Worm (Caenorhabditis elegans): ENCODE results near the gene K10D11.3.
A peak's percentile ranks its signal among the peaks of the same experiment; 100 is the strongest.

Gene K10D11.3

ce11 chrIV:12985961-12986360 is at the start of gene K10D11.3:
Gene K10D11.3, minus strand, starts transcription at chrIV:12986134.
- TF ChIP-seq sptf-1 (tag; optimal IDR thresholded peaks at IDR 0.05), result no peak
- no peak for TF ChIP-seq nhr-76 (tag; optimal IDR thresholded peaks at IDR 0.05)
- no peak for TF ChIP-seq pha-4 (tag; optimal IDR thresholded peaks at IDR 0.05)
- no peak for TF ChIP-seq ceh-83 (GFP tag; optimal IDR thresholded peaks at IDR 0.05)
- TF ChIP-seq tbx-8 (GFP tag; optimal IDR thresholded peaks at IDR 0.05), result no peak
- no peak for TF ChIP-seq ceh-43 (GFP tag; optimal IDR thresholded peaks at IDR 0.05)
- TF ChIP-seq nhr-12 (tag; optimal IDR thresholded peaks at IDR 0.05), result no peak

ce11 chrIV:13035302-13035701 is 49.4 kb upstream of the K10D11.3 start:
- TF ChIP-seq mab-5 (tag; optimal IDR thresholded peaks at IDR 0.05) (no peak), ceh-39 (tag; optimal IDR thresholded peaks at IDR 0.05) (no peak), mep-1 (tag; optimal IDR thresholded peaks at IDR 0.05) (no peak), pha-4 (tag; optimal IDR thresholded peaks at IDR 0.05) (no peak), ztf-11 (tag; optimal IDR thresholded peaks at IDR 0.05) (no peak), nhr-76 (tag; optimal IDR thresholded peaks at IDR 0.05) (no peak), snpc-4 (tag; optimal IDR thresholded peaks at IDR 0.05) (no peak), elt-1 (tag; optimal IDR thresholded peaks at IDR 0.05; ENCODE audit: borderline replicate concordance, insufficient read depth) (no peak)

DNA sequence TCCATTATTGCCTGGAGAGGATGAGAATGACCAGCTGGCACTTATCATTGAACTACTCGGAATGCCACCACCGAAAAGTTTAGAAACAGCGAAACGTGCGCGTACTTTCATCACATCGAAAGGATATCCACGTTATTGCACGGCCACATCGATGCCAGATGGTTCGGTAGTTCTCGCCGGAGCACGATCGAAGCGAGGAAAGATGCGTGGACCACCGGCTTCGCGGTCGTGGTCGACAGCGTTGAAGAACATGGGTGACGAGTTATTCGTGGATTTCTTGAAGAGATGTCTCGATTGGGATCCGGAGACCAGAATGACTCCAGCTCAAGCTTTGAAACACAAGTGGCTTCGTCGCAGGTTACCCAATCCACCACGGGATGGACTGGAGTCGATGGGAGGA is 47.6 kb upstream of the K10D11.3 start:
- TF ChIP-seq flh-1 (GFP tag; optimal IDR thresholded peaks at IDR 0.05), result no peak
- no peak for TF ChIP-seq ceh-43 (GFP tag; optimal IDR thresholded peaks at IDR 0.05)
- TF ChIP-seq lin-32 (GFP tag; optimal IDR thresholded peaks at IDR 0.05), result peak; percentile 12
- TF ChIP-seq ham-2 (GFP tag; optimal IDR thresholded peaks at IDR 0.05), result no peak

DNA sequence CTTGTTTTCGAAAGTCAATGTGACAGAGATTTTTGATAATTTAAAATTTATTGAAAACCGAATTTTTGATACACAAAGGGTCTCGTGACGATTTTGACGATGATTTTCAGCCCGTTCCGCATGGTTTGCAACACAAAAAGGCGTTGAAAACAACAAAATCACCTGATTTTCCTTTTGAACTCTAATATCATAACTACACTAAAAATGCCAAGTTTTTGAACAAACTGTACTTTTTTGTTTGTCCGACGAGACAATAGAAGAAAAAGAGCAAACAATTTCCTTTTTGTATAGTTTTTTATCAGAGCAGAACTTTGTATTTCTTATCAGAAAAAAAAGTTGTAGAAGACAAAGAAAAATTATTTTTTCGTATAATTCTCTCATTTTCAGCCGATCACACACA is 46.2 kb upstream of the K10D11.3 start:
- no peak for TF ChIP-seq lsy-2 (tag; optimal IDR thresholded peaks at IDR 0.05)
- no peak for TF ChIP-seq pha-4 (tag; optimal IDR thresholded peaks at IDR 0.05)
- no peak for TF ChIP-seq ceh-43 (GFP tag; optimal IDR thresholded peaks at IDR 0.05)
- no peak for TF ChIP-seq mep-1 (tag; optimal IDR thresholded peaks at IDR 0.05)
- TF ChIP-seq nhr-28 (tag; optimal IDR thresholded peaks at IDR 0.05), result no peak
- TF ChIP-seq ceh-39 (tag; optimal IDR thresholded peaks at IDR 0.05), result no peak
- TF ChIP-seq mls-2 (tag; optimal IDR thresholded peaks at IDR 0.05), result no peak
- no peak for TF ChIP-seq elt-1 (tag; optimal IDR thresholded peaks at IDR 0.05; ENCODE audit: borderline replicate concordance, insufficient read depth)

DNA sequence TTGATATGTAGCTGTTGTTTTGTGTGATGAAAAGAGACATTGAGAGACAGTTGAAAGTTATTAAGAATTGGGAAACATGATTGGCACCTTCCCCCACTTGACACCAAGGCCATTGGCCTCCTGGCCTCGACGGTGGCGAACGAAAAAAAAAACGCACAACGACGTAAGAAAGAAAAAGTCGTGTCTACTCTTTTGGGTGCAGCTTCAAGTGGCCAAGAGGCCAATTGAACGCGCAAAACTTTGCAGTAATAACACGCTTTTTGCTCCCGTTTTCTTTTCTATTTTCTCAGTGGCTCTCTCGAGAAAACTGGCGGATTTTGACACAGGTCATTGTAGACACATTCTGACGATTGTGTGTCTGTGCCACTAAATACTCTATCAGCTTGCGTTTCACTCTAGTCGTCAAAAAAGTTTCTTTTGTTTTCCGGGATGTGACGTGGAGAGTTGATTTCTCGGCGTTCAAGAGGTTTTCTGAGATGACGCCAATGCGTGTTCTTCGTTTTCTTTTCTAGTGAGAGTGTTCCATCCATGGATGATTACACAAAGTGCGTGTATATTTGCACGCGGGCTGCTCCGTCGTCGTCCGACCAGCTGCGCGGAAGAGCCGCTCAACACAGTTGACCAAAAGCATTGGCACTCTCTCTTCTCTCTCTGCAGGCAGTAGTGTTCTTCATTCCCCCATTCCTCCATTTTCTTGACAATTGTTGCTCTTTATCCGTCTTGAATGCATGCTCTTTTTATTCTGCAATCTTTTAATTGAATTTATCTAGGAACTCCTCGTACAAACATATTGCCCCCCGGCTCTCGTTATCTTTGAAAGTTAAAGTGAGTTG is 44.7 kb upstream of the K10D11.3 start:
- TF ChIP-seq hlh-1 (tag; optimal IDR thresholded peaks at IDR 0.05) (peak; percentile 64), drap-1 (GFP tag; optimal IDR thresholded peaks at IDR 0.05) (no peak), cnd-1 (tag; optimal IDR thresholded peaks at IDR 0.05) (peak; percentile 56), elt-3 (tag; optimal IDR thresholded peaks at IDR 0.05) (no peak), unc-39 (tag; optimal IDR thresholded peaks at IDR 0.05) (no peak), sem-2 (GFP tag; optimal IDR thresholded peaks at IDR 0.05) (peak; percentile 4)

DNA sequence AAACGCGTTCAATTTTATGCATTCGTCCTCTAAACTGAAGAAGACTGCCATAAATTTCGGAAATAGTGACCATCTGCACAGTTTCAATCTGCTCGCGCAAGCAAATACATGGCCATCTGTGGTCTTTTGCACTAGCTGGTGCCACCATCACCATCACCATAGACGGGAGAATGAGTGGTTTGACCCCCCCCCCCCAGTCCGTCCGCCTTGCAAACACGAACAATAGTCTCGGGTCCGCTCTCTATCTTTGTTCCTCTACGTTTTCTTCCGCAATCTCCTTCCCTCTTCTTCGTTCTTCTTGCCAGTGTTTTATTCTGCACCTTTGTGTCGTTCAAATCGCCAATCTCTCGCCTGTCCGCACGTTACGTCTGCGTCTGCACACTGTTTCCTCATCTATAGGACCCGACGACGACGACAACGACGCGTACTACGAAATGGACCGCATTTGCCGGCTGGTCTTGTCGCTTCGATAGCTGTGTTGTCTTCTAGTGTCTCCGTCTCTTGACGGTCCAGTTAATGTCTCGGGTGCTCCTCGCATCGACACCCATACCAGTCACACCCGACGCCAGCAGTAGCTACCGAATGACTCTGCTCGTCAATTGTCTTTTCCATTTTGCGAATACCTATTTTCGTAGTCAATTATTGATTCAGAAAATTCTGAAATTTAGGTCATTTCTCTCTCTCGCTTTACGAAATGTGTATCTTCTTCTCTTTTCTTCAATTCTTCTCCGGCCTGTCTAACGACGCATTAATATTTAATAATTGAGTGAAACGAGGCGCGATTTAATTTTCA is 43.9 kb upstream of the K10D11.3 start:
- TF ChIP-seq hlh-1 (tag; optimal IDR thresholded peaks at IDR 0.05) (peak; percentile 18), elt-1 (tag; optimal IDR thresholded peaks at IDR 0.05; ENCODE audit: borderline replicate concordance, insufficient read depth) (no peak), cnd-1 (tag; optimal IDR thresholded peaks at IDR 0.05) (peak; percentile 93), drap-1 (GFP tag; optimal IDR thresholded peaks at IDR 0.05) (peak; percentile 40), nhr-12 (tag; optimal IDR thresholded peaks at IDR 0.05) (peak; percentile 43), lin-32 (GFP tag; optimal IDR thresholded peaks at IDR 0.05) (peak; percentile 73), ceh-83 (GFP tag; optimal IDR thresholded peaks at IDR 0.05) (peak; percentile 60), mls-2 (tag; optimal IDR thresholded peaks at IDR 0.05) (peak; percentile 46), ham-2 (GFP tag; optimal IDR thresholded peaks at IDR 0.05) (peak; percentile 60), ceh-43 (GFP tag; optimal IDR thresholded peaks at IDR 0.05) (no peak), unc-62 (GFP tag; optimal IDR thresholded peaks at IDR 0.05) (peak; percentile 50), ceh-39 (tag; optimal IDR thresholded peaks at IDR 0.05) (peak; percentile 1), unc-120 (tag; optimal IDR thresholded peaks at IDR 0.05; ENCODE audit: poor library complexity, severe bottlenecking) (peak; percentile 48), snpc-4 (tag; optimal IDR thresholded peaks at IDR 0.05) (no peak), sptf-1 (tag; optimal IDR thresholded peaks at IDR 0.05) (peak; percentile 45), ces-1 (GFP tag; optimal IDR thresholded peaks at IDR 0.05) (peak; percentile 46), blmp-1 (tag; optimal IDR thresholded peaks at IDR 0.05) (no peak), M03D4.4 (tag; optimal IDR thresholded peaks at IDR 0.05) (peak; percentile 9), lin-13 (tag; optimal IDR thresholded peaks at IDR 0.05) (peak; percentile 22), nhr-2 (tag; optimal IDR thresholded peaks at IDR 0.05) (peak; percentile 20), zip-8 (tag; optimal IDR thresholded peaks at IDR 0.05) (no peak), mep-1 (tag; optimal IDR thresholded peaks at IDR 0.05) (no peak), ztf-11 (tag; optimal IDR thresholded peaks at IDR 0.05) (no peak)

All from whole organism, mixed stage, embryonic.